Worm (Caenorhabditis elegans): ENCODE results near the gene natc-1.

Gene natc-1

DNA sequence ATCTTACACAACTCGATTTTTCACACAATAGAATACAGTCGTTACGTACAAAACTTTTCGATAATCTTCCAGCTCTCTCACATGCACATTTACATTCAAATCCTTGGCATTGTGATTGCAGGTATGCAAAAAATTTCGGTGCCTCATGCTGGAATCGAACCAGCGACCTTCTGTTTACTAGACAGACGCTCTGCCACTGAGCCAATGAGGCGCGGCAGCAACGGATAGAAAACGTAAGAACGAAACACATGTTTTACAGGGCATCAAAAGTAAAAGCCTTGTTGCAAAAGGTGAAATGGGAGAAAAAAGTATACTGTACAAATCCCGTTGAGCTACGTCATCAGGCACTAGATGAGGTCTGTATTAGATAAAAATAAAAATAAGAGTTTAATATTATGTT is 33.8 kb downstream of the natc-1 start (continued):
- peak; percentile 6 for TF ChIP-seq hrde-1 (tag; optimal IDR thresholded peaks at IDR 0.05; ENCODE audit: borderline replicate concordance)
- peak; percentile 43 for TF ChIP-seq attf-5 (GFP tag; optimal IDR thresholded peaks at IDR 0.05)
- peak; percentile 62 for TF ChIP-seq sptf-2 (GFP tag; optimal IDR thresholded peaks at IDR 0.05)
- peak; percentile 13 for TF ChIP-seq nhr-27 (tag; optimal IDR thresholded peaks at IDR 0.05)
- TF ChIP-seq B0336.3 (GFP tag; IDR thresholded peaks at IDR 0.05): peak; percentile 50; the same call in 1 of the 2 replicates
- no peak for TF ChIP-seq nfya-1 (tag; optimal IDR thresholded peaks at IDR 0.05; ENCODE audit: borderline replicate concordance, insufficient read depth)
- peak; percentile 46; the same call in 1 of the 2 replicates for TF ChIP-seq Y53G8AR.9 (GFP tag; conservative IDR thresholded peaks at IDR 0.05)
- TF ChIP-seq ceh-91 (GFP tag; IDR thresholded peaks at IDR 0.05): 0 out of 2 replicates have a peak, but pooled peaks have one; percentile 36
- peak; percentile 35 for TF ChIP-seq T07F8.4 (tag; optimal IDR thresholded peaks at IDR 0.05)
- no peak for TF ChIP-seq F52B5.7 (tag; optimal IDR thresholded peaks at IDR 0.05)
- peak; percentile 47 for TF ChIP-seq ztf-18 (tag; optimal IDR thresholded peaks at IDR 0.05)
- TF ChIP-seq nhr-90 (tag; optimal IDR thresholded peaks at IDR 0.05): peak; percentile 53
- no peak for TF ChIP-seq egl-18 (GFP tag; IDR thresholded peaks at IDR 0.05)
- TF ChIP-seq ztf-25 (GFP tag; IDR thresholded peaks at IDR 0.05): peak; percentile 72; the same call in 1 of the 2 replicates
- TF ChIP-seq hmg-1.2 (GFP tag; IDR thresholded peaks at IDR 0.05): peak; percentile 72
- peak; percentile 13; the same call in 1 of the 2 replicates for TF ChIP-seq madf-6 (GFP tag; IDR thresholded peaks at IDR 0.05)
- TF ChIP-seq lin-54 (GFP tag; optimal IDR thresholded peaks at IDR 0.05): peak; percentile 29
- peak; percentile 60; the same call in 1 of the 2 replicates for TF ChIP-seq hsf-1 (GFP tag; IDR thresholded peaks at IDR 0.05)
- no peak for TF ChIP-seq mel-28 (tag; optimal IDR thresholded peaks at IDR 0.05; ENCODE audit: borderline replicate concordance)
- TF ChIP-seq bed-2 (GFP tag; IDR thresholded peaks at IDR 0.05): no peak
- no peak for TF ChIP-seq ekl-4 (GFP tag; IDR thresholded peaks at IDR 0.05)
- TF ChIP-seq attf-6 (GFP tag; IDR thresholded peaks at IDR 0.05): 0 out of 2 replicates have a peak, but pooled peaks have one; percentile 47
- peak; percentile 21 for TF ChIP-seq F49E8.2 (tag; optimal IDR thresholded peaks at IDR 0.05; ENCODE audit: insufficient read depth)
- TF ChIP-seq B0035.1 (tag; optimal IDR thresholded peaks at IDR 0.05): no peak
- TF ChIP-seq ceh-40 (GFP tag; IDR thresholded peaks at IDR 0.05): peak; percentile 63; the same call in 1 of the 2 replicates
- 0 out of 2 replicates have a peak, but pooled peaks have one; percentile 44 for TF ChIP-seq cebp-2 (GFP tag; IDR thresholded peaks at IDR 0.05)
- peak; percentile 58; the same call in 1 of the 2 replicates for TF ChIP-seq pbrm-1 (GFP tag; IDR thresholded peaks at IDR 0.05)
- TF ChIP-seq ceh-58 (GFP tag; IDR thresholded peaks at IDR 0.05): no peak
- TF ChIP-seq T26A5.8 (tag; optimal IDR thresholded peaks at IDR 0.05): peak; percentile 70
- peak; percentile 39 for TF ChIP-seq lsl-1 (GFP tag; optimal IDR thresholded peaks at IDR 0.05)
- TF ChIP-seq somi-1 (GFP tag; optimal IDR thresholded peaks at IDR 0.05): peak; percentile 11
- TF ChIP-seq mxl-1 (tag; optimal IDR thresholded peaks at IDR 0.05): peak; percentile 49
- TF ChIP-seq Y56A3A.18 (GFP tag; IDR thresholded peaks at IDR 0.05): 0 out of 2 replicates have a peak, but pooled peaks have one; percentile 14
- no peak for TF ChIP-seq sea-2 (GFP tag; IDR thresholded peaks at IDR 0.05)

DNA sequence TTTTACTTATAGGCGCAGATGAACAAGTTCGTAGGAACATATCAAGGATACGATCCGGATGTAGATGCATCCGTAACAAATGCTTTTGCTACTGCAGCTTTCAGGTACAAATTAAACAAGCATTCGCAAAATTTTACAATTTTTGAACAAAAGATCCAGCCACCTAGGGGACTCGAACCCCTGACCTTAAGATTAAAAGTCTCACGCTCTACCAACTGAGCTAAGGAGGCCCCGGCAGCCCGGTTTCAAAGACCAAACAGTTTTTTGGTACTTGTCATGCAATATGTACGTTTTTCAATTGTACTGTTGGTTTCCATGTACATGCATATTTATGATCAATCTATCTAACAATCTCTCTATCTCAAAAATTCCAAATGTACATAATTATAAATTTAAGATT is 37.2 kb downstream of the natc-1 start:
- peak; percentile 91 for TF ChIP-seq tbp1 (GFP tag; optimal IDR thresholded peaks at IDR 0.05)
- no peak for TF ChIP-seq gei-17 (GFP tag; optimal IDR thresholded peaks at IDR 0.05)
- TF ChIP-seq madf-8 (GFP tag; conservative IDR thresholded peaks at IDR 0.05): no peak
- TF ChIP-seq repo-1 (tag; optimal IDR thresholded peaks at IDR 0.05): no peak
- TF ChIP-seq C06A6.2 (GFP tag; conservative IDR thresholded peaks at IDR 0.05): no peak
- TF ChIP-seq F33H1.4 (GFP tag; IDR thresholded peaks at IDR 0.05): 0 out of 2 replicates have a peak, but pooled peaks have one; percentile 13
- TF ChIP-seq ztf-6 (GFP tag; IDR thresholded peaks at IDR 0.05): no peak
- TF ChIP-seq somi-1 (GFP tag; optimal IDR thresholded peaks at IDR 0.05): no peak
- TF ChIP-seq sea-2 (GFP tag; IDR thresholded peaks at IDR 0.05): no peak
- TF ChIP-seq die-1 (tag; optimal IDR thresholded peaks at IDR 0.05): peak; percentile 77
- no peak for TF ChIP-seq mcd-1 (GFP tag; IDR thresholded peaks at IDR 0.05)
- TF ChIP-seq hlh-12 (tag; optimal IDR thresholded peaks at IDR 0.05): no peak
- no peak for TF ChIP-seq nfyb-1 (GFP tag; IDR thresholded peaks at IDR 0.05)
- no peak for TF ChIP-seq fkh-3 (tag; optimal IDR thresholded peaks at IDR 0.05)
- no peak for TF ChIP-seq B0336.3 (GFP tag; IDR thresholded peaks at IDR 0.05)
- peak; percentile 1 for TF ChIP-seq unc-130 (GFP tag; optimal IDR thresholded peaks at IDR 0.05)
- no peak for TF ChIP-seq cebp-1 (GFP tag; IDR thresholded peaks at IDR 0.05)
- peak; percentile 30 for TF ChIP-seq cebp-1 (tag; optimal IDR thresholded peaks at IDR 0.05)
- no peak for TF ChIP-seq dpff-1 (tag; optimal IDR thresholded peaks at IDR 0.05)
- TF ChIP-seq Y56A3A.18 (GFP tag; IDR thresholded peaks at IDR 0.05): no peak

Measured in whole organism, young adult.